Worm (Caenorhabditis elegans) whole organism, L2 larva: Measurements from ENCODE around the gene dmsr-5.

Source experiments
- Y55F3AM.14 ChIP-seq: fragments of 200-800 bp; sonication (Bioruptor generic); optimal IDR thresholded peaks from 2 replicates; lab custom pipeline; 2018; ENCODE audit warnings: mild to moderate bottlenecking, missing genetic modification characterization, missing compliant biosample characterization
- ama-1 ChIP-seq: fragments of 150-350 bp; optimal IDR thresholded peaks from 2 replicates; lab custom pipeline; 2018; ENCODE audit warnings: inconsistent platforms
- egl-27 ChIP-seq: sonication (generic microtip); optimal IDR thresholded peaks from 3 replicates; lab custom pipeline; 2017; ENCODE audit warnings: missing biosample characterization, missing genetic modification reagents, missing genetic modification characterization
- elt-1 ChIP-seq: fragments of 150-350 bp; optimal IDR thresholded peaks from 2 replicates; lab custom pipeline; 2014; ENCODE audit warnings: missing biosample characterization, missing genetic modification characterization
- elt-3 ChIP-seq: sonication (generic microtip); optimal IDR thresholded peaks from 2 replicates; lab custom pipeline; 2017; ENCODE audit warnings: missing biosample characterization, missing genetic modification characterization
- lin-11 ChIP-seq: fragments of 150-350 bp; sonication (generic microtip); optimal IDR thresholded peaks from 2 replicates; lab custom pipeline; 2014; ENCODE audit warnings: missing biosample characterization, missing genetic modification characterization, inconsistent platforms, mixed read lengths
- lin-39 ChIP-seq: fragments of 150-350 bp; optimal IDR thresholded peaks from 2 replicates; lab custom pipeline; 2014; ENCODE audit warnings: missing biosample characterization, missing genetic modification reagents, missing genetic modification characterization
- mdl-1 ChIP-seq, 2 experiments: fragments of 150-350 bp in 1 of 2; sonication (generic microtip) in 1 of 2; optimal IDR thresholded peaks; 2 replicates each; lab custom pipeline; 2017; ENCODE audit warnings: missing biosample characterization in 2 of 2, missing genetic modification characterization in 2 of 2
- nhr-129 ChIP-seq: fragments of 150-350 bp; optimal IDR thresholded peaks from 2 replicates; lab custom pipeline; 2014; ENCODE audit warnings: missing biosample characterization, missing genetic modification characterization
- nhr-237 ChIP-seq: fragments of 150-350 bp; optimal IDR thresholded peaks from 2 replicates; lab custom pipeline; 2014; ENCODE audit warnings: missing biosample characterization, missing genetic modification characterization
- nhr-77 ChIP-seq: fragments of 150-350 bp; optimal IDR thresholded peaks from 2 replicates; lab custom pipeline; 2014; ENCODE audit warnings: missing biosample characterization, missing genetic modification characterization
- unc-39 ChIP-seq: fragments of 150-350 bp; optimal IDR thresholded peaks from 2 replicates; lab custom pipeline; 2014; ENCODE audit warnings: missing biosample characterization, missing genetic modification characterization
- unc-62 ChIP-seq: fragments of 150-350 bp; optimal IDR thresholded peaks from 2 replicates; lab custom pipeline; 2014; ENCODE audit warnings: missing biosample characterization, missing genetic modification reagents, missing genetic modification characterization

DNA sequence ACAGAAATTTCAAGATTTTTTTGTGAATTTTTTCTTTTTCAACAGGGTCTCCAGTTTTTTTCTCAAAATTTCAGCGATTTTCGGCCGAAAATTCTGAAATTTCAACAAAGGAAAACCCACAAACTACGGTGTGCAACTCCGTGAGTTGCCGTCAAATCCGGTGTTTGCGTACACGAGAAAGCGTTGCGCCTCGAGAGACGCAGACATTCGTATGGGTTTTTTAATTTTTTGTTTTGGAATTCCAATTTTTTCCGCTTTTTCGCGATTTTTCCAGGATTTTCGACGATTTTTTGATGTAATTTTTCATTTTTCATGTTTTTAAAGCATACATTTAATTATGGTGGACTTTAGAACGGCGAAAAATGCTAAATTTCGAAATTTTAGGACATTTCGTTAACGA lies 41.1 kb upstream of the dmsr-5 start:
- TF ChIP-seq elt-3 (tag; lab: Kevin White, UChicago) (no peak), elt-1 (tag; lab: Kevin White, UChicago) (no peak), nhr-237 (tag; lab: Kevin White, UChicago) (no peak), ama-1 (peak; percentile 6), nhr-129 (tag; lab: Kevin White, UChicago) (peak; percentile 55), lin-39 (tag; lab: Kevin White, UChicago) (no peak), egl-27 (tag; lab: Kevin White, UChicago) (peak; percentile 63), mdl-1 (tag; optimal IDR thresholded peaks at IDR 0.05; lab: Kevin White, UChicago) (no peak), unc-39 (no peak), nhr-77 (tag; lab: Kevin White, UChicago) (no peak), Y55F3AM.14 (GFP tag; lab: Kevin White, UChicago) (no peak), lin-11 (peak; percentile 67), unc-62 (GFP tag; lab: Kevin White, UChicago) (no peak)
